Fruit fly (Drosophila melanogaster): ENCODE measurements around the gene CG10646.

Gene CG10646

DNA sequence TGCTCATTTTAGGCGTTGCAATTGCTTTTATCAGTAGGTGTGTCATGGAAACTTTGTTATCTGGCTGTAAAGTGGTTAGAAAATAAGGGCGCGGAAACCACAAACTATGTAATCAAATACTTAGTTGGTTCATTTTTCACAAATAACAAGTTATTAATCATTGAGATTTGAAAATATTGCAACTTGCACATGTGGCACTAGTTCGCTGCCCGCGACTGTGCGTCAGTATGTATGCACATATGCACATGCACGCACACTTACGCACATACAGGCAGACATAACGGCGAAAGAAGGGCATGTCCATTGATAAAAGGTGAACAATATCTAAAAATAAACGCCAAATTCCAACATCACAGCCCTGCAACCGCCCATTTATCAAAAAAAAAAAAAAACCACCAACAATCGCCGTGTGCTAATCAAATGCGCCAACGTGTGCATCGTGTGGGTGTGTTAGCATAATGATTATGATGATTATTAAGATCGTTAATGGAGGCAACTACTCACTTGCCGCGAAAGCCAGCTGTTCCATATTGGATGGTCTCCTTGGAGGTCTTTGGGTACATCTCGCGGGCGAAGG lies 25.8 kb upstream of the CG10646 start (continued):
- TF ChIP-seq crp (GFP tag; optimal IDR thresholded peaks at IDR 0.05) (no peak), CG32767 (GFP tag; IDR thresholded peaks at IDR 0.05) (peak; percentile 58; the same call in 1 of the 2 replicates), CG18476 (GFP tag; optimal IDR thresholded peaks at IDR 0.05) (no peak), Asciz (GFP tag; optimal IDR thresholded peaks at IDR 0.05) (peak; percentile 57), Gsc (GFP tag; IDR thresholded peaks at IDR 0.05) (no peak), phol (tag; optimal IDR thresholded peaks at IDR 0.05) (peak; percentile 45), CG7928 (GFP tag; optimal IDR thresholded peaks at IDR 0.05) (no peak), CG12104 (GFP tag; optimal IDR thresholded peaks at IDR 0.05) (peak; percentile 17), Opbp (GFP tag; IDR thresholded peaks at IDR 0.05; ENCODE audit: partially characterized antibody) (no peak), CG9817 (tag; optimal IDR thresholded peaks at IDR 0.05) (no peak), wor (GFP tag; IDR thresholded peaks at IDR 0.05) (0 out of 2 replicates have a peak, but pooled peaks have one; percentile 25), Jarid2 (GFP tag; optimal IDR thresholded peaks at IDR 0.05) (peak; percentile 13), Xrp1 (GFP tag; IDR thresholded peaks at IDR 0.05) (peak; percentile 71), CG1792 (GFP tag; optimal IDR thresholded peaks at IDR 0.05) (peak; percentile 7), nom (GFP tag; optimal IDR thresholded peaks at IDR 0.05) (peak; percentile 22), insv (GFP tag; optimal IDR thresholded peaks at IDR 0.05) (no peak), pros (GFP tag; optimal IDR thresholded peaks at IDR 0.05) (no peak), sob (GFP tag; IDR thresholded peaks at IDR 0.05) (no peak), br (optimal IDR thresholded peaks at IDR 0.05) (no peak), CG9215 (GFP tag; IDR thresholded peaks at IDR 0.05) (no peak), abd-A (tag; optimal IDR thresholded peaks at IDR 0.05) (no peak), ttk (GFP tag; IDR thresholded peaks at IDR 0.05) (peak; percentile 50; the same call in 1 of the 2 replicates), CG6683 (GFP tag; optimal IDR thresholded peaks at IDR 0.05) (peak; percentile 12), CG14710 (tag; optimal IDR thresholded peaks at IDR 0.05) (peak; percentile 23), tgo (GFP tag; IDR thresholded peaks at IDR 0.05) (peak; percentile 34; the same call in 2 of the 3 replicates), Scr (GFP tag; IDR thresholded peaks at IDR 0.05; ENCODE audit: partially characterized antibody) (no peak), Ravus (GFP tag; IDR thresholded peaks at IDR 0.05) (no peak), Taf1 (GFP tag; IDR thresholded peaks at IDR 0.05) (0 out of 2 replicates have a peak, but pooled peaks have one; percentile 7), CG2889 (GFP tag; IDR thresholded peaks at IDR 0.05) (no peak), CG11085 (GFP tag; IDR thresholded peaks at IDR 0.05) (no peak), dan (GFP tag; IDR thresholded peaks at IDR 0.05) (no peak), Dip2 (GFP tag; IDR thresholded peaks at IDR 0.05) (no peak), sug (tag; optimal IDR thresholded peaks at IDR 0.05) (no peak), Six4 (GFP tag; optimal IDR thresholded peaks at IDR 0.05) (peak; percentile 22), Gug (GFP tag; IDR thresholded peaks at IDR 0.05) (0 out of 4 replicates have a peak, but pooled peaks have one; percentile 34), CkIIα-i1 (GFP tag; IDR thresholded peaks at IDR 0.05) (no peak), H2.0 (GFP tag; IDR thresholded peaks at IDR 0.05) (0 out of 2 replicates have a peak, but pooled peaks have one; percentile 25), CG4360 (GFP tag; IDR thresholded peaks at IDR 0.05) (0 out of 2 replicates have a peak, but pooled peaks have one; percentile 35), ac (GFP tag; optimal IDR thresholded peaks at IDR 0.05) (no peak), Nf-YB (GFP tag; optimal IDR thresholded peaks at IDR 0.05) (peak; percentile 12), ewg (GFP tag; optimal IDR thresholded peaks at IDR 0.05) (no peak), psq (GFP tag; optimal IDR thresholded peaks at IDR 0.05) (no peak), Doc2 (GFP tag; IDR thresholded peaks at IDR 0.05) (no peak), otp (GFP tag; IDR thresholded peaks at IDR 0.05) (0 out of 3 replicates have a peak, but pooled peaks have one; percentile 43), CG11695 (GFP tag; IDR thresholded peaks at IDR 0.05) (peak; percentile 47), CG7745 (tag; optimal IDR thresholded peaks at IDR 0.05) (no peak), p53 (GFP tag; optimal IDR thresholded peaks at IDR 0.05) (no peak), CG15479 (GFP tag; optimal IDR thresholded peaks at IDR 0.05) (no peak), D (optimal IDR thresholded peaks at IDR 0.05) (peak; percentile 57), D (GFP tag; optimal IDR thresholded peaks at IDR 0.05) (peak; percentile 52), chm (GFP tag; IDR thresholded peaks at IDR 0.05) (peak; percentile 54; the same call in 1 of the 2 replicates)
